Worm (Caenorhabditis elegans) whole organism, L1 larva: ENCODE data around the gene him-5.

Source experiments
- blmp-1 ChIP-seq: fragments of 150-350 bp; optimal IDR thresholded peaks from 2 replicates; lab custom pipeline; 2014; ENCODE audit warnings: missing biosample characterization, missing genetic modification characterization
- ceh-8 ChIP-seq: fragments of 200-800 bp; sonication (Bioruptor generic); optimal IDR thresholded peaks from 2 replicates; lab custom pipeline; 2018; ENCODE audit warnings: mild to moderate bottlenecking, missing genetic modification characterization, moderate library complexity, missing compliant biosample characterization
- egl-13 ChIP-seq: sonication (generic microtip); optimal IDR thresholded peaks from 2 replicates; lab custom pipeline; 2016; ENCODE audit warnings: missing genotype, missing genetic modification reagents, missing genetic modification characterization, missing compliant biosample characterization
- nhr-11 ChIP-seq: fragments of 150-350 bp; optimal IDR thresholded peaks from 2 replicates; lab custom pipeline; 2014; ENCODE audit warnings: missing biosample characterization, missing genetic modification characterization
- nhr-28 ChIP-seq: fragments of 150-350 bp; optimal IDR thresholded peaks from 2 replicates; lab custom pipeline; 2014; ENCODE audit warnings: missing biosample characterization, missing genetic modification characterization
- nhr-71 ChIP-seq: sonication (generic microtip); optimal IDR thresholded peaks from 2 replicates; lab custom pipeline; 2016; ENCODE audit warnings: mild to moderate bottlenecking, missing genetic modification characterization, moderate library complexity, missing compliant biosample characterization
- sptf-1 ChIP-seq: fragments of 150-350 bp; optimal IDR thresholded peaks from 2 replicates; lab custom pipeline; 2014; ENCODE audit warnings: missing biosample characterization, missing genetic modification characterization
- tlp-1 ChIP-seq: fragments of 150-350 bp; optimal IDR thresholded peaks from 2 replicates; lab custom pipeline; 2014; ENCODE audit warnings: missing biosample characterization, missing genetic modification characterization
- unc-86 ChIP-seq: sonication (generic microtip); optimal IDR thresholded peaks from 2 replicates; lab custom pipeline; 2016; ENCODE audit warnings: missing genetic modification characterization, missing compliant biosample characterization
- ztf-11 ChIP-seq, 2 experiments: sonication (generic microtip); optimal IDR thresholded peaks; 2 replicates each; lab custom pipeline; 2016 to 2017; ENCODE audit warnings: missing genetic modification characterization in 2 of 2, missing biosample characterization in 1 of 2, missing compliant biosample characterization in 1 of 2

DNA sequence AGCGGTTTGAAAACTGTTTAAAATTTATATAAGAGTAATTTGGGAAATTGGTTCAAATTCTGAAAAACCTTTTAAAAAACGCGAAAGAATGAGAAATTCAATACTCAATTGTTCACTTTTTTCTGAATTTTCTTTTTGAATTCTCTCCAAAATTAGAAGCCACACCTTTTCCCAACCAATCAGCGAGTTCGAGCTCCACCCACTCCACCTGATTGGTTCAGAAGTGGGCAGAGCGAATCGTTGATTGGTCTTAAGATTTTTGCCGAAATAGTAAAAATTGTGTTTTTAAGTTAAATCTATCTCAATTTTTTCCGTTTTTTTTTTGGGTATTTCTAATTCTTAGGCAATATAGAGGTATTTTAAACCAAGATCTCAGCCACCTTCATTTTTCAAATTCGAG is 26.2 kb upstream of the him-5 start:
- no peak for TF ChIP-seq ztf-11 (tag; optimal IDR thresholded peaks at IDR 0.05; lab: Kevin White, UChicago)
- TF ChIP-seq nhr-11 (tag; lab: Kevin White, UChicago): no peak
- TF ChIP-seq blmp-1 (tag; lab: Kevin White, UChicago): no peak
- TF ChIP-seq ceh-8 (GFP tag; lab: Kevin White, UChicago): no peak
- TF ChIP-seq unc-86 (tag; lab: Kevin White, UChicago): no peak
- no peak for TF ChIP-seq nhr-71 (tag; lab: Kevin White, UChicago)
- TF ChIP-seq nhr-28 (tag; lab: Kevin White, UChicago): no peak
- TF ChIP-seq sptf-1 (tag; lab: Kevin White, UChicago): no peak
- TF ChIP-seq tlp-1: no peak
- TF ChIP-seq egl-13 (tag; lab: Kevin White, UChicago): no peak
